Fruit fly (Drosophila melanogaster) whole organism, pupa: ENCODE measurements around the gene CG15468.

Experiments used
- CG10348 ChIP-seq: fragments of 200-800 bp; sonication (Bioruptor generic); IDR thresholded peaks from 2 replicates; pipeline ENCODE4 v1.3.6; 2022; ENCODE audit warnings: missing biosample characterization, missing genetic modification characterization
- CG12605 ChIP-seq: fragments of 200-800 bp; sonication (Bioruptor generic); IDR thresholded peaks from 2 replicates; pipeline ENCODE4 v1.3.6; 2022; ENCODE audit warnings: missing biosample characterization, missing genetic modification characterization
- CG13204 ChIP-seq: fragments of 200-800 bp; sonication (Bioruptor generic); optimal IDR thresholded peaks from 2 replicates; lab custom pipeline; 2018; ENCODE audit warnings: missing biosample characterization, mild to moderate bottlenecking, missing genetic modification characterization, moderate library complexity
- CG14655 ChIP-seq: fragments of 200-800 bp; sonication (Bioruptor generic); optimal IDR thresholded peaks from 3 replicates; lab custom pipeline; 2017; ENCODE audit warnings: mild to moderate bottlenecking, missing biosample characterization, missing genetic modification reagents, missing genetic modification characterization
- CG15710 ChIP-seq: fragments of 200-800 bp; sonication (Bioruptor generic); optimal IDR thresholded peaks from 2 replicates; lab custom pipeline; 2018; ENCODE audit warnings: missing biosample characterization, mild to moderate bottlenecking, missing genetic modification characterization, moderate library complexity
- CG17806 ChIP-seq: fragments of 200-800 bp; sonication (Bioruptor generic); optimal IDR thresholded peaks from 2 replicates; lab custom pipeline; 2018; ENCODE audit warnings: missing biosample characterization, mild to moderate bottlenecking, missing genetic modification characterization, moderate library complexity
- CG32121 ChIP-seq: fragments of 200-800 bp; sonication (Bioruptor generic); IDR thresholded peaks from 2 replicates; pipeline ENCODE4 v1.3.6; 2022; ENCODE audit warnings: missing biosample characterization, missing genetic modification characterization
- CG34367 ChIP-seq: fragments of 200-800 bp; sonication (Bioruptor generic); optimal IDR thresholded peaks from 2 replicates; lab custom pipeline; 2018; ENCODE audit warnings: missing biosample characterization, mild to moderate bottlenecking, missing genetic modification characterization
- CG4496 ChIP-seq: fragments of 200-800 bp; sonication (Bioruptor generic); IDR thresholded peaks from 3 replicates; pipeline ENCODE4 v1.3.6; 2022; ENCODE audit warnings: missing biosample characterization, missing genetic modification characterization
- CG8159 ChIP-seq: fragments of 200-800 bp; sonication (Bioruptor generic); optimal IDR thresholded peaks from 3 replicates; lab custom pipeline; 2018; ENCODE audit warnings: missing biosample characterization, mild to moderate bottlenecking, missing genetic modification characterization, moderate library complexity
- CG8301 ChIP-seq: fragments of 200-800 bp; sonication (Bioruptor generic); optimal IDR thresholded peaks from 2 replicates; lab custom pipeline; 2018; ENCODE audit warnings: missing biosample characterization, mild to moderate bottlenecking, missing genetic modification characterization
- CG9948 ChIP-seq: fragments of 200-800 bp; sonication (Bioruptor generic); optimal IDR thresholded peaks from 2 replicates; lab custom pipeline; 2018; ENCODE audit warnings: missing biosample characterization, mild to moderate bottlenecking, missing genetic modification characterization, moderate library complexity
- D1 ChIP-seq: fragments of 200-800 bp; sonication (Bioruptor generic); optimal IDR thresholded peaks from 2 replicates; lab custom pipeline; 2018; ENCODE audit warnings: missing biosample characterization, mild to moderate bottlenecking, missing genetic modification characterization, moderate library complexity
- EcR ChIP-seq: fragments of 200-800 bp; sonication (Bioruptor generic); optimal IDR thresholded peaks from 3 replicates; lab custom pipeline; 2019; ENCODE audit warnings: missing biosample characterization, missing genetic modification characterization, mild to moderate bottlenecking, moderate library complexity, missing genetic modification reagents
- Ets98B ChIP-seq: fragments of 200-800 bp; sonication (Bioruptor generic); IDR thresholded peaks from 2 replicates; pipeline ENCODE4 v1.3.6; 2022; ENCODE audit warnings: missing biosample characterization, missing genetic modification characterization
- Pif1A ChIP-seq: fragments of 200-800 bp; sonication (Bioruptor generic); optimal IDR thresholded peaks from 3 replicates; lab custom pipeline; 2016; ENCODE audit warnings: missing biosample characterization, missing genetic modification characterization
- Pif1B ChIP-seq: fragments of 200-800 bp; sonication (Bioruptor generic); optimal IDR thresholded peaks from 3 replicates; lab custom pipeline; 2016; ENCODE audit warnings: missing biosample characterization, missing genetic modification characterization
- Snoo ChIP-seq: fragments of 200-800 bp; sonication (Bioruptor generic); optimal IDR thresholded peaks from 3 replicates; lab custom pipeline; 2017; ENCODE audit warnings: missing biosample characterization, mild to moderate bottlenecking, missing genetic modification characterization, inconsistent platforms
- fd96Ca ChIP-seq: fragments of 200-800 bp; sonication (Bioruptor generic); IDR thresholded peaks from 3 replicates; pipeline ENCODE4 v1.3.6; 2022; ENCODE audit warnings: missing biosample characterization, missing genetic modification characterization
- gl ChIP-seq: fragments of 200-800 bp; sonication (Bioruptor generic); optimal IDR thresholded peaks from 2 replicates; lab custom pipeline; 2018; ENCODE audit warnings: missing biosample characterization, mild to moderate bottlenecking, missing genetic modification characterization
- rn ChIP-seq: fragments of 200-800 bp; sonication (Bioruptor generic); IDR thresholded peaks from 2 replicates; pipeline ENCODE4 v1.3.6; 2022; ENCODE audit warnings: missing biosample characterization, missing genetic modification characterization

CG15468 gene

DNA sequence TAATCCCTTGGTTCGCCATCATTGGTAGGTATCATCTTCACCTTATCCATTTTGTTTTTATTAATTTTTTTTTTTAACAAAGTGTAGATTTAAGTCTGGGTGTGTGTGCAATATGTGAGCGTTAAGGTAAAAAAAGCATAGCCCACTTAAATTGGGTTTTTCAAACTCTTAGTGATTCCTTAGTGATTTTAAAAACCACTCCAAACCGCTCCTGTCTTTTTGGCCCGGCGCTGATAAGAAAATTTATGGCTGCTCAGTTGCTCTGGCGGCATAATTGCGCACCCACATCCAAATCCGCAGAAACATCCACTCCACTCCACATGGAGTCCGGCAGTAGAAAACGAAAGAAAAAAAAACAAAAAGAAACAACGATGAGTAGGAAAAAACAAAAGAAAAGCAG, at the start of gene CG15468:
Gene CG15468, minus strand, starts transcription at position 101 of the 400 bp plus-strand sequence.
- TF ChIP-seq CG14655 (GFP tag; lab: Kevin White, UChicago) (no peak), D1 (tag; lab: Kevin White, UChicago) (no peak), Pif1B (GFP tag; lab: Kevin White, UChicago) (no peak), Snoo (tag; lab: Kevin White, UChicago) (no peak), CG4496 (no peak), CG9948 (tag; lab: Kevin White, UChicago) (no peak), CG10348 (no peak), fd96Ca (GFP tag; lab: Robert Waterston, UW) (no peak), Ets98B (GFP tag; lab: Robert Waterston, UW) (no peak), CG34367 (tag; lab: Kevin White, UChicago) (no peak), CG8301 (no peak), CG32121 (GFP tag; lab: Robert Waterston, UW) (no peak), CG17806 (no peak), CG12605 (GFP tag; lab: Robert Waterston, UW) (no peak), CG13204 (GFP tag; lab: Kevin White, UChicago) (no peak), CG15710 (no peak), gl (tag; lab: Kevin White, UChicago) (no peak)

DNA sequence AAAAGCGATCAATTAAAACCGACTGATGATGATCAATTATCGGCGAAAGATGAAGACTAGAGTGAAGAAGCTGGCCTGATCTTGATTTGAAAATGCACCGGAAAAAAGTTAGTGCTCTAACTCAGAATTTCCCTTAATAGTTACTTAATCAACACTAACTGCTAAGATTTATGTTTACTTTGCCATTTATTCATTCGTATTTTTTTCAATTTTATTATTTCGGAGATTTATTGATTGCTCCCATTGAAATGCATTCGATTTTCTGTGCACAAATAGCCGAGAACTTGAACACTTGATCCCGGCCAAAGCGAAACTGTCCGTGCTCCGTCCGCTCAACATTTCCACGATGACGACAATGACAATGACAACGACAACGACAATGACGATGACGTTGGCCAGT, 49.2 kb upstream of the CG15468 start:
- no peak for TF ChIP-seq CG4496
- no peak for TF ChIP-seq Ets98B (GFP tag; lab: Robert Waterston, UW)
- no peak for TF ChIP-seq CG13204 (GFP tag; lab: Kevin White, UChicago)
- TF ChIP-seq Pif1B (GFP tag; lab: Kevin White, UChicago): no peak
- TF ChIP-seq rn (GFP tag; lab: Robert Waterston, UW): no peak
- TF ChIP-seq CG32121 (GFP tag; lab: Robert Waterston, UW): no peak
- TF ChIP-seq CG8301: peak; percentile 14
- TF ChIP-seq CG9948 (tag; lab: Kevin White, UChicago): peak; percentile 17
- TF ChIP-seq CG14655 (GFP tag; lab: Kevin White, UChicago): peak; percentile 57
- TF ChIP-seq CG10348: no peak
- no peak for TF ChIP-seq EcR (GFP tag; lab: Kevin White, UChicago)
- no peak for TF ChIP-seq Snoo (tag; lab: Kevin White, UChicago)
- TF ChIP-seq CG34367 (tag; lab: Kevin White, UChicago): no peak
- peak; percentile 18 for TF ChIP-seq CG8159 (tag; lab: Kevin White, UChicago)
- no peak for TF ChIP-seq fd96Ca (GFP tag; lab: Robert Waterston, UW)
- TF ChIP-seq CG12605 (GFP tag; lab: Robert Waterston, UW): no peak
- peak; percentile 15 for TF ChIP-seq CG17806
- TF ChIP-seq CG15710: no peak
- TF ChIP-seq, all 21 proteins: peak for 5

DNA sequence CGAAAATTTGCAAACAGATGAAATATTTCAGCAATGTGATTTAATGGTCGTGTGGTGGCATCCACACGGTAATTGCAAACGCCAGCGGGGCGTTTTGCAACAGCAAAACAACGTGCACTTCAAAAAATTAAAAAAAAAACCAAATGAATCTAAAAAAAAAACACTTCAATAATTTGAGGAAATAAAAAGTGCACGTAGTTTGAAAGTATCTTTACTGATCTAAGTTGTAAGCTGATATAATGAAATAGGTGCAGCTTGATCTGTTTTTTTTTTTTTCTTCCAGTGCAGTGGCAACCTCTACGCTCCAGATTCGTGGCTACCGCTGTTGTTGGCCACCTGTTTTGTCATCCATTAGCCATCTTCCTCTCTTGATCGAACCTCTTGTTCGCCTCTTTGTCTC, 41.8 kb upstream of the CG15468 start:
- TF ChIP-seq CG32121 (GFP tag; lab: Robert Waterston, UW) (peak; percentile 51; the same call in 1 of the 2 replicates), rn (GFP tag; lab: Robert Waterston, UW) (no peak), CG8159 (tag; lab: Kevin White, UChicago) (no peak), CG4496 (peak; percentile 77), Ets98B (GFP tag; lab: Robert Waterston, UW) (peak; percentile 59), D1 (tag; lab: Kevin White, UChicago) (no peak), EcR (GFP tag; lab: Kevin White, UChicago) (no peak), CG9948 (tag; lab: Kevin White, UChicago) (peak; percentile 24), CG17806 (peak; percentile 27), CG8301 (peak; percentile 67), CG10348 (no peak), gl (tag; lab: Kevin White, UChicago) (no peak), CG12605 (GFP tag; lab: Robert Waterston, UW) (peak; percentile 49; the same call in 1 of the 2 replicates), CG34367 (tag; lab: Kevin White, UChicago) (no peak), CG15710 (no peak), Pif1B (GFP tag; lab: Kevin White, UChicago) (peak; percentile 11), Pif1A (GFP tag; lab: Kevin White, UChicago) (peak; percentile 42), fd96Ca (GFP tag; lab: Robert Waterston, UW) (peak; percentile 32; the same call in 1 of the 3 replicates), CG14655 (GFP tag; lab: Kevin White, UChicago) (peak; percentile 65), CG13204 (GFP tag; lab: Kevin White, UChicago) (no peak), Snoo (tag; lab: Kevin White, UChicago) (no peak)

DNA sequence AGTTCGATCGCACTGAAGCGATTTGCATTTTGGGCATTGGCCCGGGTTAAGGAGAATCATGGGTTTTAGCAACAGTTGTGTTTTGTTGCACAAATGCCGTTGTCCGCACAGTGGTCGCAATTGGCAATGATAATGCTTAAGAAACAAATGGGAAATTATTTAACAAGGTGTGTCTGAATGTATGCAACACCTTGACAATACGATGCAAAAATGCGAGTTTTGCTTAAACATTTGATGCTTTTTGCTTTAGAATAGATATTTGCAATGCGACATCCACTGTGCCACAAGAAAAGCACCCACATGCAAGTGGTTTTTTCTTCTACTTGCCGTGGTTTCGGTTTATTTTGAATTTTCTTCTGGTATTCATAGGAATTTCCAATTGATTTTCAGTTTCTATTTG, 38.1 kb upstream of the CG15468 start:
- TF ChIP-seq CG10348: no peak
- peak; percentile 81 for TF ChIP-seq fd96Ca (GFP tag; lab: Robert Waterston, UW)
- no peak for TF ChIP-seq CG15710
- TF ChIP-seq CG8301: peak; percentile 74
- TF ChIP-seq EcR (GFP tag; lab: Kevin White, UChicago): no peak
- TF ChIP-seq CG32121 (GFP tag; lab: Robert Waterston, UW): peak; percentile 51; the same call in 1 of the 2 replicates
- TF ChIP-seq CG8159 (tag; lab: Kevin White, UChicago): peak; percentile 5
- peak; percentile 74 for TF ChIP-seq CG14655 (GFP tag; lab: Kevin White, UChicago)
- TF ChIP-seq CG17806: peak; percentile 25
- TF ChIP-seq Pif1A (GFP tag; lab: Kevin White, UChicago): peak; percentile 34
- TF ChIP-seq CG4496: peak; percentile 67; the same call in 2 of the 3 replicates
- peak; percentile 43 for TF ChIP-seq CG9948 (tag; lab: Kevin White, UChicago)
- TF ChIP-seq CG34367 (tag; lab: Kevin White, UChicago): peak; percentile 10
- TF ChIP-seq gl (tag; lab: Kevin White, UChicago): no peak
- peak; percentile 66 for TF ChIP-seq Ets98B (GFP tag; lab: Robert Waterston, UW)

DNA sequence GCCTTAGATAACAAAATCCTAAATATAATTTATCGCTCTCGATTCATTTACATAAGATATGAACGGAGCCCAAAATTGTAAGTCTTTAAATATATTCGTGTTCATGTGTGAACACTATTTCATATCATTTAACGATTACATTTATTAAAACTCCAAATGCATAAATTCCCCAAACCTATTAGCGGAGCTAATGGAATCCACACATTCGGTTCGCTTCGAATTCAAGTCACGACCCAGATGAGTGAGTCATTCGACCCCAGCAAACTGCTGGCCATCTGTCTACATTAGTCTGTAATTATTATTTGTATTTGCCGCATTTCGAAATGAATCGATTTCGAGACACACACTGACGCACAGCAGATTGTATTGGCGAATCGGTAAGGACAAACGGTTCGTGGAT, 36.2 kb upstream of the CG15468 start, which contains the start of gene CG12680:
Gene CG12680, plus strand, starts transcription at position 301 of the 400 bp plus-strand sequence.
- TF ChIP-seq CG15710 (no peak), Pif1B (GFP tag; lab: Kevin White, UChicago) (no peak), fd96Ca (GFP tag; lab: Robert Waterston, UW) (no peak), CG17806 (no peak), CG10348 (no peak), CG8159 (tag; lab: Kevin White, UChicago) (no peak), Ets98B (GFP tag; lab: Robert Waterston, UW) (no peak), Snoo (tag; lab: Kevin White, UChicago) (no peak), CG12605 (GFP tag; lab: Robert Waterston, UW) (no peak), D1 (tag; lab: Kevin White, UChicago) (no peak), CG32121 (GFP tag; lab: Robert Waterston, UW) (no peak), CG4496 (no peak), CG9948 (tag; lab: Kevin White, UChicago) (no peak), CG14655 (GFP tag; lab: Kevin White, UChicago) (no peak), Pif1A (GFP tag; lab: Kevin White, UChicago) (no peak), CG34367 (tag; lab: Kevin White, UChicago) (no peak), CG8301 (no peak)
